Worm (Caenorhabditis elegans) whole organism, L2 larva: Measurements from ENCODE around the gene F09C12.2.

ENCODE experiments used
- aly-2 ChIP-seq: fragments of 150-350 bp; optimal IDR thresholded peaks from 2 replicates; lab custom pipeline; 2014; ENCODE audit warnings: missing biosample characterization, missing genetic modification characterization
- dmd-4 ChIP-seq: sonication (generic microtip); optimal IDR thresholded peaks from 2 replicates; lab custom pipeline; 2017; ENCODE audit warnings: missing biosample characterization, missing genetic modification characterization
- elt-1 ChIP-seq: fragments of 150-350 bp; optimal IDR thresholded peaks from 2 replicates; lab custom pipeline; 2014; ENCODE audit warnings: missing biosample characterization, missing genetic modification characterization
- elt-3 ChIP-seq: sonication (generic microtip); optimal IDR thresholded peaks from 2 replicates; lab custom pipeline; 2017; ENCODE audit warnings: missing biosample characterization, missing genetic modification characterization
- nhr-11 ChIP-seq: fragments of 150-350 bp; optimal IDR thresholded peaks from 2 replicates; lab custom pipeline; 2014; ENCODE audit warnings: missing biosample characterization, missing genetic modification characterization
- nhr-6 ChIP-seq: fragments of 150-350 bp; optimal IDR thresholded peaks from 2 replicates; lab custom pipeline; 2014; ENCODE audit warnings: missing biosample characterization, missing genetic modification characterization
- sem-4 ChIP-seq: fragments of 150-350 bp; optimal IDR thresholded peaks from 2 replicates; lab custom pipeline; 2014; ENCODE audit warnings: missing biosample characterization, missing genetic modification reagents, missing genetic modification characterization
- unc-39 ChIP-seq: fragments of 150-350 bp; optimal IDR thresholded peaks from 2 replicates; lab custom pipeline; 2014; ENCODE audit warnings: missing biosample characterization, missing genetic modification characterization
- unc-62 ChIP-seq: fragments of 150-350 bp; optimal IDR thresholded peaks from 2 replicates; lab custom pipeline; 2014; ENCODE audit warnings: missing biosample characterization, missing genetic modification reagents, missing genetic modification characterization
- ztf-11 ChIP-seq: sonication (generic microtip); optimal IDR thresholded peaks from 2 replicates; lab custom pipeline; 2017; ENCODE audit warnings: missing biosample characterization, missing genetic modification characterization

- no peak for TF ChIP-seq unc-62
- TF ChIP-seq elt-3: no peak
- no peak for TF ChIP-seq nhr-11 (tag; lab: Kevin White, UChicago)
- no peak for TF ChIP-seq dmd-4
- TF ChIP-seq elt-1 (tag; lab: Kevin White, UChicago): no peak
- no peak for TF ChIP-seq nhr-6 (tag; lab: Kevin White, UChicago)
- no peak for TF ChIP-seq aly-2 (tag; lab: Kevin White, UChicago)
- no peak for TF ChIP-seq unc-39 (tag; lab: Kevin White, UChicago)
- no peak for TF ChIP-seq ztf-11 (tag; lab: Kevin White, UChicago)
- TF ChIP-seq sem-4: no peak
Measured at ce11 chrII:5071265-5071664, 38.5 kb upstream of the F09C12.2 start, which contains the start of gene C27A2.7.
